Fruit fly (Drosophila melanogaster): ENCODE results near the gene CG9459.

CG9459 gene

dm6 chr3R:9774821-9775220 lies 43.4 kb downstream of the CG9459 start, which contains the start of gene topi:
topi (plus strand) TSS chr3R:9775121.
- TF ChIP-seq CG1620 (GFP tag; optimal IDR thresholded peaks at IDR 0.05) (no peak), CG7045 (GFP tag; optimal IDR thresholded peaks at IDR 0.05) (no peak), cic (GFP tag; optimal IDR thresholded peaks at IDR 0.05) (no peak), CG5204 (GFP tag; optimal IDR thresholded peaks at IDR 0.05) (no peak), bab1 (GFP tag; optimal IDR thresholded peaks at IDR 0.05) (no peak), toe (GFP tag; optimal IDR thresholded peaks at IDR 0.05) (no peak), CG11617 (GFP tag; optimal IDR thresholded peaks at IDR 0.05) (no peak), Clk (GFP tag; optimal IDR thresholded peaks at IDR 0.05) (no peak), ovo (GFP tag; optimal IDR thresholded peaks at IDR 0.05) (no peak), CG14711 (tag; optimal IDR thresholded peaks at IDR 0.05) (no peak), kay (GFP tag; ENCODE audit: borderline replicate concordance) (no peak), Hr96 (GFP tag; optimal IDR thresholded peaks at IDR 0.05) (no peak)

dm6 chr3R:9774147-9774546 lies 44.0 kb downstream of the CG9459 start, which contains the start of gene Whamy:
Whamy (minus strand) TSS chr3R:9774419.
- TF ChIP-seq CG7045 (GFP tag; optimal IDR thresholded peaks at IDR 0.05) (no peak), CG1620 (GFP tag; optimal IDR thresholded peaks at IDR 0.05) (no peak), ovo (GFP tag; optimal IDR thresholded peaks at IDR 0.05) (no peak), Mnt (GFP tag; optimal IDR thresholded peaks at IDR 0.05) (peak; percentile 36), cnc (optimal IDR thresholded peaks at IDR 0.05) (no peak), CG7101 (tag; optimal IDR thresholded peaks at IDR 0.05) (no peak), toe (GFP tag; optimal IDR thresholded peaks at IDR 0.05) (no peak), tj (GFP tag; optimal IDR thresholded peaks at IDR 0.05) (no peak), CG12768 (GFP tag; optimal IDR thresholded peaks at IDR 0.05) (peak; percentile 5), Clk (GFP tag; optimal IDR thresholded peaks at IDR 0.05) (no peak), kay (GFP tag; ENCODE audit: borderline replicate concordance) (no peak), Hr96 (GFP tag; optimal IDR thresholded peaks at IDR 0.05) (no peak), CG11617 (GFP tag; optimal IDR thresholded peaks at IDR 0.05) (no peak), CG33017 (tag; optimal IDR thresholded peaks at IDR 0.05) (peak; percentile 12), cic (GFP tag; optimal IDR thresholded peaks at IDR 0.05) (peak; percentile 92), bab1 (GFP tag; optimal IDR thresholded peaks at IDR 0.05) (no peak), Crg-1 (GFP tag; optimal IDR thresholded peaks at IDR 0.05) (no peak), pad (GFP tag; optimal IDR thresholded peaks at IDR 0.05) (no peak), CG5204 (GFP tag; optimal IDR thresholded peaks at IDR 0.05) (no peak), CG14711 (tag; optimal IDR thresholded peaks at IDR 0.05) (no peak)

dm6 chr3R:9771519-9771972 lies 46.6 kb downstream of the CG9459 start, which contains the start of gene CG9471:
CG9471 (minus strand) TSS chr3R:9771542.
- TF ChIP-seq CG1620 (GFP tag; optimal IDR thresholded peaks at IDR 0.05), result peak; percentile 95
- TF ChIP-seq CG11617 (GFP tag; optimal IDR thresholded peaks at IDR 0.05), result peak; percentile 96
- peak; percentile 95 for TF ChIP-seq Hr96 (GFP tag; optimal IDR thresholded peaks at IDR 0.05)
- TF ChIP-seq CG33017 (tag; optimal IDR thresholded peaks at IDR 0.05), result peak; percentile 98
- peak; percentile 78 for TF ChIP-seq tj (GFP tag; optimal IDR thresholded peaks at IDR 0.05)
- TF ChIP-seq cic (GFP tag; optimal IDR thresholded peaks at IDR 0.05), result peak; percentile 94
- peak; percentile 91 for TF ChIP-seq Clk (GFP tag; optimal IDR thresholded peaks at IDR 0.05)
- no peak for TF ChIP-seq kay (GFP tag; ENCODE audit: borderline replicate concordance)
- TF ChIP-seq CG5204 (GFP tag; optimal IDR thresholded peaks at IDR 0.05), result peak; percentile 97
- TF ChIP-seq Mnt (GFP tag; optimal IDR thresholded peaks at IDR 0.05), result peak; percentile 92
- peak; percentile 94 for TF ChIP-seq CG7045 (GFP tag; optimal IDR thresholded peaks at IDR 0.05)
- peak; percentile 96 for TF ChIP-seq toe (GFP tag; optimal IDR thresholded peaks at IDR 0.05)
- TF ChIP-seq cnc (optimal IDR thresholded peaks at IDR 0.05), result no peak
- peak; percentile 92 for TF ChIP-seq CG14711 (tag; optimal IDR thresholded peaks at IDR 0.05)
- peak; percentile 88 for TF ChIP-seq ovo (GFP tag; optimal IDR thresholded peaks at IDR 0.05)
- TF ChIP-seq bab1 (GFP tag; optimal IDR thresholded peaks at IDR 0.05), result peak; percentile 98
- peak; percentile 97 for TF ChIP-seq CG7101 (tag; optimal IDR thresholded peaks at IDR 0.05)
- peak; percentile 84 for TF ChIP-seq pad (GFP tag; optimal IDR thresholded peaks at IDR 0.05)
- TF ChIP-seq Crg-1 (GFP tag; optimal IDR thresholded peaks at IDR 0.05), result peak; percentile 88
- peak; percentile 97 for TF ChIP-seq CG12768 (GFP tag; optimal IDR thresholded peaks at IDR 0.05)

dm6 chr3R:9770127-9770526 lies 48.1 kb downstream of the CG9459 start:
- TF ChIP-seq CG33017 (tag; optimal IDR thresholded peaks at IDR 0.05), result no peak
- no peak for TF ChIP-seq tj (GFP tag; optimal IDR thresholded peaks at IDR 0.05)
- no peak for TF ChIP-seq ovo (GFP tag; optimal IDR thresholded peaks at IDR 0.05)
- no peak for TF ChIP-seq CG11617 (GFP tag; optimal IDR thresholded peaks at IDR 0.05)
- TF ChIP-seq Clk (GFP tag; optimal IDR thresholded peaks at IDR 0.05), result no peak
- no peak for TF ChIP-seq Hr96 (GFP tag; optimal IDR thresholded peaks at IDR 0.05)
- TF ChIP-seq Mnt (GFP tag; optimal IDR thresholded peaks at IDR 0.05), result no peak
- TF ChIP-seq CG5204 (GFP tag; optimal IDR thresholded peaks at IDR 0.05), result no peak
- TF ChIP-seq pad (GFP tag; optimal IDR thresholded peaks at IDR 0.05), result no peak
- no peak for TF ChIP-seq Crg-1 (GFP tag; optimal IDR thresholded peaks at IDR 0.05)
- TF ChIP-seq cic (GFP tag; optimal IDR thresholded peaks at IDR 0.05), result no peak
- no peak for TF ChIP-seq CG12768 (GFP tag; optimal IDR thresholded peaks at IDR 0.05)
- no peak for TF ChIP-seq CG7045 (GFP tag; optimal IDR thresholded peaks at IDR 0.05)
- TF ChIP-seq CG1620 (GFP tag; optimal IDR thresholded peaks at IDR 0.05), result no peak
- no peak for TF ChIP-seq bab1 (GFP tag; optimal IDR thresholded peaks at IDR 0.05)
- TF ChIP-seq toe (GFP tag; optimal IDR thresholded peaks at IDR 0.05), result no peak
- TF ChIP-seq CG14711 (tag; optimal IDR thresholded peaks at IDR 0.05), result no peak

- TF ChIP-seq Hr96 (GFP tag; optimal IDR thresholded peaks at IDR 0.05) (no peak), CG11617 (GFP tag; optimal IDR thresholded peaks at IDR 0.05) (no peak)
Observed at dm6 chr3R:9768884-9769283, 49.3 kb downstream of the CG9459 start, which contains the start of gene MED6. MED6 (minus strand) TSS chr3R:9768984.
